Worm (Caenorhabditis elegans) whole organism, young adult: ENCODE measurements around the gene ugt-32.

ENCODE experiments used
- B0035.1 ChIP-seq: sonication (generic microtip); optimal IDR thresholded peaks from 2 replicates; lab custom pipeline; 2016; ENCODE audit warnings: missing genetic modification characterization, mild to moderate bottlenecking, missing compliant biosample characterization, missing genotype, missing genetic modification reagents
- ama-1 ChIP-seq, 3 experiments: fragments of 150-350 bp in 1 of 3; sonication (generic microtip) in 2 of 3; optimal IDR thresholded peaks; 2 replicates each; lab custom pipeline; 2014 to 2018; ENCODE audit warnings: missing biosample characterization in 2 of 3, missing genetic modification characterization in 2 of 3, missing genetic modification reagents in 2 of 3
- dox-1 ChIP-seq: fragments of 200-800 bp; sonication (Bioruptor generic); IDR thresholded peaks from 2 replicates; pipeline ENCODE4 v1.3.6; 2022; ENCODE audit warnings: missing genetic modification reagents, missing genetic modification characterization, missing compliant biosample characterization
- efl-1 ChIP-seq: fragments of 150-350 bp; optimal IDR thresholded peaks from 2 replicates; lab custom pipeline; 2014; ENCODE audit warnings: missing biosample characterization, missing genetic modification reagents, missing genetic modification characterization
- egl-44 ChIP-seq: fragments of 200-800 bp; sonication (Bioruptor generic); IDR thresholded peaks from 2 replicates; pipeline ENCODE4 v1.3.6; 2022; ENCODE audit warnings: missing genetic modification reagents, missing genetic modification characterization, missing compliant biosample characterization
- fkh-3 ChIP-seq: sonication (generic microtip); optimal IDR thresholded peaks from 2 replicates; lab custom pipeline; 2016; ENCODE audit warnings: mild to moderate bottlenecking, missing genetic modification characterization, missing compliant biosample characterization
- him-1 ChIP-seq: sonication (generic microtip); optimal IDR thresholded peaks from 2 replicates; lab custom pipeline; 2016; ENCODE audit warnings: missing genotype, missing genetic modification reagents, missing genetic modification characterization, missing compliant biosample characterization
- nhr-120 ChIP-seq: fragments of 200-800 bp; sonication (Bioruptor generic); IDR thresholded peaks from 2 replicates; pipeline ENCODE4 v1.3.6; 2022; ENCODE audit warnings: missing genetic modification characterization, missing compliant biosample characterization
- nhr-80 ChIP-seq: sonication (generic microtip); optimal IDR thresholded peaks from 2 replicates; lab custom pipeline; 2016; ENCODE audit warnings: missing genetic modification characterization, missing compliant biosample characterization
- pbrm-1 ChIP-seq: fragments of 200-800 bp; sonication (Bioruptor generic); IDR thresholded peaks from 2 replicates; pipeline ENCODE4 v1.3.6; 2022; ENCODE audit warnings: missing genetic modification reagents, missing genetic modification characterization, missing compliant biosample characterization
- snpc-4 ChIP-seq, 5 experiments: fragments of 150-350 bp in 1 of 5; sonication (generic microtip) in 4 of 5; optimal IDR thresholded peaks; 2 replicates each; lab custom pipeline; 2014 to 2018; ENCODE audit warnings: missing genetic modification characterization in 5 of 5, missing biosample characterization in 3 of 5, antibody characterized with exemption in 2 of 5, mild to moderate bottlenecking in 2 of 5, missing compliant biosample characterization in 2 of 5, missing genotype in 2 of 5, moderate library complexity in 2 of 5, missing genetic modification reagents in 1 of 5
- ztf-22 ChIP-seq: fragments of 200-800 bp; sonication (Bioruptor generic); optimal IDR thresholded peaks from 2 replicates; lab custom pipeline; 2018; ENCODE audit warnings: mild to moderate bottlenecking, missing genetic modification characterization, moderate library complexity, missing compliant biosample characterization

- TF ChIP-seq him-1 (tag; lab: Kevin White, UChicago), result no peak
- TF ChIP-seq egl-44, result no peak
- no peak for TF ChIP-seq fkh-3 (tag; lab: Kevin White, UChicago)
- no peak for TF ChIP-seq ztf-22
- TF ChIP-seq dox-1, result no peak
- TF ChIP-seq nhr-80 (tag; lab: Kevin White, UChicago), result no peak
- no peak for TF ChIP-seq efl-1 (GFP tag; lab: Kevin White, UChicago)
- TF ChIP-seq pbrm-1 (GFP tag; lab: Robert Waterston, UW), result no peak
- no peak for TF ChIP-seq B0035.1 (tag; lab: Kevin White, UChicago)
- TF ChIP-seq ama-1 (optimal IDR thresholded peaks at IDR 0.05; lab: Kevin White, UChicago), result no peak
- TF ChIP-seq ama-1 (GFP tag; optimal IDR thresholded peaks at IDR 0.05; lab: Kevin White, UChicago), result no peak
- no peak for TF ChIP-seq nhr-120 (GFP tag; lab: Robert Waterston, UW)
- no peak for TF ChIP-seq snpc-4 (GFP tag; optimal IDR thresholded peaks at IDR 0.05; lab: Kevin White, UChicago)
- no peak for TF ChIP-seq snpc-4 (tag; optimal IDR thresholded peaks at IDR 0.05; lab: Kevin White, UChicago)
Observed at ce11 chrV:3854847-3855246, 11.0 kb upstream of the ugt-32 start, which contains the start of gene nhr-186.
